Fruit fly (Drosophila melanogaster) whole organism, embryonic: Measurements from ENCODE around the gene CG17154.

ENCODE experiments used
- Ada2b ChIP-seq: fragments of 200-800 bp; sonication (Bioruptor generic); IDR thresholded peaks from 2 replicates; pipeline ENCODE4 v1.3.6; 2022; ENCODE audit warnings: missing biosample characterization, missing genetic modification characterization
- Asciz ChIP-seq: fragments of 200-800 bp; sonication (Bioruptor generic); optimal IDR thresholded peaks from 2 replicates; lab custom pipeline; 2017; ENCODE audit warnings: missing biosample characterization, mild to moderate bottlenecking, missing genetic modification characterization, missing genetic modification reagents
- B-H1 ChIP-seq: fragments of 200-800 bp; sonication (Bioruptor generic); IDR thresholded peaks from 3 replicates; pipeline ENCODE4 v1.3.6; 2022; ENCODE audit warnings: missing biosample characterization, missing genetic modification characterization
- CG10543 ChIP-seq: fragments of 200-800 bp; sonication (Bioruptor generic); optimal IDR thresholded peaks from 3 replicates; lab custom pipeline; 2017; ENCODE audit warnings: missing biosample characterization, mild to moderate bottlenecking, missing genetic modification characterization, moderate library complexity
- CG11504 ChIP-seq: fragments of 200-800 bp; sonication (Bioruptor generic); optimal IDR thresholded peaks from 3 replicates; lab custom pipeline; 2019; ENCODE audit warnings: missing biosample characterization, mild to moderate bottlenecking, missing genetic modification characterization, moderate library complexity
- CG11695 ChIP-seq: fragments of 200-800 bp; sonication (Bioruptor generic); IDR thresholded peaks from 3 replicates; pipeline ENCODE4 v1.3.6; 2022; ENCODE audit warnings: missing biosample characterization, missing genetic modification characterization
- CG12299 ChIP-seq: fragments of 200-800 bp; sonication (Bioruptor generic); optimal IDR thresholded peaks from 2 replicates; lab custom pipeline; 2018; ENCODE audit warnings: missing biosample characterization, mild to moderate bottlenecking, missing genetic modification characterization
- CG1233 ChIP-seq: fragments of 200-800 bp; sonication (Bioruptor generic); optimal IDR thresholded peaks from 4 replicates; lab custom pipeline; 2018; ENCODE audit warnings: missing biosample characterization, mild to moderate bottlenecking, missing genetic modification characterization
- CG12659 ChIP-seq: fragments of 200-800 bp; sonication (Bioruptor generic); optimal IDR thresholded peaks from 3 replicates; lab custom pipeline; 2017; ENCODE audit warnings: mild to moderate bottlenecking, missing biosample characterization, missing genetic modification reagents, missing genetic modification characterization
- CG17361 ChIP-seq: fragments of 200-800 bp; sonication (Bioruptor generic); IDR thresholded peaks from 3 replicates; pipeline ENCODE4 v1.3.6; 2022; ENCODE audit warnings: missing biosample characterization, missing genetic modification characterization
- CG2120 ChIP-seq: fragments of 200-800 bp; sonication (Bioruptor generic); optimal IDR thresholded peaks from 3 replicates; lab custom pipeline; 2016; ENCODE audit warnings: missing biosample characterization, missing genetic modification characterization
- CG32772 ChIP-seq: fragments of 200-800 bp; sonication (Bioruptor generic); IDR thresholded peaks from 2 replicates; pipeline ENCODE4 v1.3.6; 2022; ENCODE audit warnings: missing biosample characterization, missing genetic modification characterization
- CG34376 ChIP-seq: fragments of 200-800 bp; sonication (Bioruptor generic); optimal IDR thresholded peaks from 2 replicates; lab custom pipeline; 2018; ENCODE audit warnings: missing biosample characterization, mild to moderate bottlenecking, missing genetic modification characterization
- CG4707 ChIP-seq: fragments of 200-800 bp; sonication (Bioruptor generic); optimal IDR thresholded peaks from 2 replicates; lab custom pipeline; 2018; ENCODE audit warnings: missing biosample characterization, mild to moderate bottlenecking, missing genetic modification characterization, moderate library complexity
- CG4730 ChIP-seq: fragments of 200-800 bp; sonication (Bioruptor generic); IDR thresholded peaks from 2 replicates; pipeline ENCODE4 v1.3.6; 2022; ENCODE audit warnings: missing biosample characterization, missing genetic modification characterization
- CG6689 ChIP-seq: fragments of 200-800 bp; sonication (Bioruptor generic); IDR thresholded peaks from 2 replicates; pipeline ENCODE4 v1.3.6; 2022; ENCODE audit warnings: missing biosample characterization, missing genetic modification characterization
- CG6854 ChIP-seq: fragments of 200-800 bp; sonication (Bioruptor generic); optimal IDR thresholded peaks from 3 replicates; lab custom pipeline; 2017; ENCODE audit warnings: missing biosample characterization, mild to moderate bottlenecking, missing genetic modification characterization
- CG7745 ChIP-seq: fragments of 200-800 bp; sonication (Bioruptor generic); optimal IDR thresholded peaks from 2 replicates; lab custom pipeline; 2018; ENCODE audit warnings: missing biosample characterization, mild to moderate bottlenecking, missing genetic modification characterization, moderate library complexity
- CG7839 ChIP-seq: fragments of 200-800 bp; sonication (Bioruptor generic); optimal IDR thresholded peaks from 3 replicates; lab custom pipeline; 2018; ENCODE audit warnings: missing biosample characterization, mild to moderate bottlenecking, missing genetic modification characterization, moderate library complexity
- CG9817 ChIP-seq: fragments of 200-800 bp; sonication (Bioruptor generic); optimal IDR thresholded peaks from 2 replicates; lab custom pipeline; 2018; ENCODE audit warnings: missing biosample characterization, mild to moderate bottlenecking, missing genetic modification characterization, moderate library complexity
- CG9932 ChIP-seq: fragments of 200-800 bp; sonication (Bioruptor generic); IDR thresholded peaks from 2 replicates; pipeline ENCODE4 v1.3.6; 2022; ENCODE audit warnings: missing biosample characterization, missing genetic modification characterization
- D19A ChIP-seq: fragments of 200-800 bp; optimal IDR thresholded peaks from 3 replicates; lab custom pipeline; 2019; ENCODE audit warnings: missing biosample characterization, mild to moderate bottlenecking, missing genetic modification characterization, moderate library complexity
- Dek ChIP-seq: fragments of 200-800 bp; sonication (Bioruptor generic); optimal IDR thresholded peaks from 3 replicates; lab custom pipeline; 2019; ENCODE audit warnings: missing biosample characterization, mild to moderate bottlenecking, missing genetic modification characterization, moderate library complexity
- Doc3 ChIP-seq: fragments of 200-800 bp; sonication (Bioruptor generic); IDR thresholded peaks from 3 replicates; pipeline ENCODE4 v1.3.6; 2022; ENCODE audit warnings: missing biosample characterization, missing genetic modification characterization; ENCODE audit not compliant: partially characterized antibody
- Ets97D ChIP-seq: fragments of 200-800 bp; sonication (Bioruptor generic); optimal IDR thresholded peaks from 3 replicates; lab custom pipeline; 2016; ENCODE audit warnings: missing biosample characterization, missing genetic modification characterization
- HLH3B ChIP-seq: fragments of 200-800 bp; sonication (Bioruptor generic); IDR thresholded peaks from 2 replicates; pipeline ENCODE4 v1.3.6; 2022; ENCODE audit warnings: missing biosample characterization, missing genetic modification characterization
- HLHmδ ChIP-seq: fragments of 200-800 bp; sonication (Bioruptor generic); optimal IDR thresholded peaks from 2 replicates; lab custom pipeline; 2018; ENCODE audit warnings: missing biosample characterization, mild to moderate bottlenecking, missing genetic modification characterization, moderate library complexity
- Hmx ChIP-seq: fragments of 200-800 bp; sonication (Bioruptor generic); optimal IDR thresholded peaks from 2 replicates; lab custom pipeline; 2016; ENCODE audit warnings: missing biosample characterization, missing genetic modification characterization
- Kr ChIP-seq: fragments of 200-800 bp; sonication (Bioruptor generic); optimal IDR thresholded peaks from 2 replicates; lab custom pipeline; 2017; ENCODE audit warnings: missing biosample characterization, mild to moderate bottlenecking, missing genetic modification characterization
- Meics ChIP-seq: fragments of 200-800 bp; sonication (Bioruptor generic); optimal IDR thresholded peaks from 2 replicates; lab custom pipeline; 2017; ENCODE audit warnings: missing biosample characterization, mild to moderate bottlenecking, missing genetic modification characterization
- Rfx ChIP-seq: fragments of 200-800 bp; sonication (Bioruptor generic); IDR thresholded peaks from 2 replicates; pipeline ENCODE4 v1.3.6; 2022; ENCODE audit warnings: missing biosample characterization, missing genetic modification characterization
- Sox102F ChIP-seq: fragments of 200-800 bp; sonication (Bioruptor generic); optimal IDR thresholded peaks from 2 replicates; lab custom pipeline; 2018; ENCODE audit warnings: missing biosample characterization, mild to moderate bottlenecking, missing genetic modification characterization, moderate library complexity
- al ChIP-seq: fragments of 200-800 bp; sonication (Bioruptor generic); IDR thresholded peaks from 2 replicates; pipeline ENCODE4 v1.3.6; 2022; ENCODE audit warnings: missing biosample characterization, missing genetic modification characterization
- bigmax ChIP-seq: fragments of 200-800 bp; sonication (Bioruptor generic); optimal IDR thresholded peaks from 2 replicates; lab custom pipeline; 2018; ENCODE audit warnings: missing biosample characterization, mild to moderate bottlenecking, missing genetic modification characterization
- btn ChIP-seq: fragments of 200-800 bp; sonication (Bioruptor generic); optimal IDR thresholded peaks from 2 replicates; lab custom pipeline; 2016; ENCODE audit warnings: missing biosample characterization, missing genetic modification characterization
- cas ChIP-seq: fragments of 200-800 bp; sonication (Bioruptor generic); IDR thresholded peaks from 2 replicates; pipeline ENCODE4 v1.3.6; 2022; ENCODE audit warnings: missing biosample characterization, missing genetic modification characterization
- chif ChIP-seq, 2 experiments: fragments of 200-800 bp; sonication (Bioruptor generic); optimal IDR thresholded peaks; 3 replicates each; lab custom pipeline; 2016; ENCODE audit warnings: missing biosample characterization in 2 of 2, missing genetic modification characterization in 2 of 2
- chinmo ChIP-seq: fragments of 200-800 bp; sonication (Bioruptor generic); IDR thresholded peaks from 4 replicates; pipeline ENCODE4 v1.3.6; 2022; ENCODE audit warnings: missing biosample characterization, missing genetic modification characterization; ENCODE audit not compliant: partially characterized antibody
- dysf ChIP-seq: fragments of 200-800 bp; sonication (Bioruptor generic); IDR thresholded peaks from 3 replicates; pipeline ENCODE4 v1.3.6; 2022; ENCODE audit warnings: missing biosample characterization, missing genetic modification characterization
- fd3F ChIP-seq: fragments of 200-800 bp; sonication (Bioruptor generic); optimal IDR thresholded peaks from 2 replicates; lab custom pipeline; 2018; ENCODE audit warnings: missing biosample characterization, mild to moderate bottlenecking, missing genetic modification characterization, moderate library complexity
- lab ChIP-seq: fragments of 200-800 bp; sonication (Bioruptor generic); optimal IDR thresholded peaks from 3 replicates; lab custom pipeline; 2017; ENCODE audit warnings: missing biosample characterization, missing genetic modification characterization, mild to moderate bottlenecking, moderate library complexity, missing genetic modification reagents
- nerfin-2 ChIP-seq: fragments of 200-800 bp; sonication (Bioruptor generic); IDR thresholded peaks from 2 replicates; pipeline ENCODE4 v1.3.6; 2022; ENCODE audit warnings: missing biosample characterization, missing genetic modification characterization; ENCODE audit not compliant: partially characterized antibody
- pzg ChIP-seq: fragments of 200-800 bp; sonication (Bioruptor generic); optimal IDR thresholded peaks from 3 replicates; lab custom pipeline; 2018; ENCODE audit warnings: missing biosample characterization, mild to moderate bottlenecking, missing genetic modification characterization, moderate library complexity
- seq ChIP-seq: fragments of 200-800 bp; sonication (Bioruptor generic); IDR thresholded peaks from 2 replicates; pipeline ENCODE4 v1.3.6; 2022; ENCODE audit warnings: missing biosample characterization, missing genetic modification characterization
- sisA ChIP-seq: fragments of 200-800 bp; sonication (Bioruptor generic); IDR thresholded peaks from 2 replicates; pipeline ENCODE4 v1.3.6; 2022; ENCODE audit warnings: missing biosample characterization, missing genetic modification characterization
- slou ChIP-seq: fragments of 200-800 bp; sonication (Bioruptor generic); optimal IDR thresholded peaks from 3 replicates; lab custom pipeline; 2016; ENCODE audit warnings: missing biosample characterization, missing genetic modification characterization
- sr ChIP-seq: fragments of 200-800 bp; sonication (Bioruptor generic); IDR thresholded peaks from 3 replicates; pipeline ENCODE4 v1.3.6; 2022; ENCODE audit warnings: missing biosample characterization, missing genetic modification characterization
- stwl ChIP-seq: fragments of 200-800 bp; sonication (Bioruptor generic); optimal IDR thresholded peaks from 3 replicates; lab custom pipeline; 2018; ENCODE audit warnings: missing biosample characterization, mild to moderate bottlenecking, missing genetic modification characterization, moderate library complexity
- tin ChIP-seq: fragments of 200-800 bp; sonication (Bioruptor generic); optimal IDR thresholded peaks from 3 replicates; lab custom pipeline; 2016; ENCODE audit warnings: missing biosample characterization, missing genetic modification characterization
- unc-4 ChIP-seq: fragments of 200-800 bp; sonication (Bioruptor generic); IDR thresholded peaks from 2 replicates; pipeline ENCODE4 v1.3.6; 2022; ENCODE audit warnings: missing biosample characterization, missing genetic modification characterization; ENCODE audit not compliant: partially characterized antibody

Gene CG17154

DNA sequence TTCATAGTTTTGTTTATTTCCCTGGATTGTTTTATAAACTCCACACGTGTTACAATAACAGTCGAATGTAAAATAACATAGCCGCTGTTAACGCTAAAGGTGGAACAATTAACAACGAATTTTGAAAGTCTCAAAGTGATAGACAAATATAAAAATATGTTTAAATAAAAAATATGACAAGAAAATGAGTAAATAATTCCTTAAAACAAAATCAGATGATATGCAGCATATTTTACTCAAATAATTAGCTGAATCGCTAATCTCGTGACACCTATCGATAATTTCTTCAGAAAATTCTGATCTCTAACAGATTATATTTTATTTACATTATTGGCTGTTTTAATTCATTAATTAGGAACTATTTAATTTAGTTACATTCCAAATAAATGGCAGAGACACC lies 48.2 kb downstream of the CG17154 start, which contains the start of the genes CG5645 and Atg12 (continued):
- TF ChIP-seq pzg (GFP tag; lab: Kevin White, UChicago), result peak; percentile 40
- no peak for TF ChIP-seq chinmo
- peak; percentile 41; the same call in 1 of the 2 replicates for TF ChIP-seq sisA (GFP tag; lab: Robert Waterston, UW)
- peak; percentile 57 for TF ChIP-seq CG34376 (GFP tag; lab: Kevin White, UChicago)
- TF ChIP-seq Ets97D, result peak; percentile 2
- TF ChIP-seq tin, result peak; percentile 79
- TF ChIP-seq Asciz (GFP tag; lab: Kevin White, UChicago), result no peak
- peak; percentile 56; the same call in 1 of the 2 replicates for TF ChIP-seq nerfin-2
- peak; percentile 41; the same call in 1 of the 3 replicates for TF ChIP-seq CG11695 (GFP tag; lab: Robert Waterston, UW)
- peak; percentile 71 for TF ChIP-seq CG10543
- TF ChIP-seq CG4730, result peak; percentile 48
- peak; percentile 50 for TF ChIP-seq Hmx (GFP tag; lab: Kevin White, UChicago)
- peak; percentile 34; the same call in 1 of the 3 replicates for TF ChIP-seq dysf (GFP tag; lab: Robert Waterston, UW)
- no peak for TF ChIP-seq CG32772 (GFP tag; lab: Robert Waterston, UW)
- TF ChIP-seq CG6689 (GFP tag; lab: Robert Waterston, UW), result peak; percentile 34; the same call in 1 of the 2 replicates
- peak; percentile 56 for TF ChIP-seq stwl (tag; lab: Kevin White, UChicago)
- peak; percentile 69; the same call in 1 of the 2 replicates for TF ChIP-seq Rfx (GFP tag; lab: Robert Waterston, UW)
- no peak for TF ChIP-seq sr (GFP tag; lab: Robert Waterston, UW)
- TF ChIP-seq CG9932, result peak; percentile 70
- peak; percentile 63 for TF ChIP-seq Sox102F
- TF ChIP-seq CG11504 (tag; lab: Kevin White, UChicago), result peak; percentile 34
- no peak for TF ChIP-seq CG4707 (GFP tag; lab: Kevin White, UChicago)
- peak; percentile 28 for TF ChIP-seq lab (GFP tag; lab: Kevin White, UChicago)
- TF ChIP-seq Meics, result peak; percentile 58
- no peak for TF ChIP-seq CG7745
- TF ChIP-seq HLHmδ, result no peak
- TF ChIP-seq slou (GFP tag; lab: Kevin White, UChicago), result peak; percentile 56
- peak; percentile 54 for TF ChIP-seq CG7839 (tag; lab: Kevin White, UChicago)
- TF ChIP-seq unc-4, result peak; percentile 85
- TF ChIP-seq CG12659, result peak; percentile 60
- TF ChIP-seq bigmax (GFP tag; lab: Kevin White, UChicago), result no peak
- TF ChIP-seq chif (GFP tag; optimal IDR thresholded peaks at IDR 0.05; lab: Kevin White, UChicago), result peak in 1 of 2 experiments; percentile 1
- no peak for TF ChIP-seq CG6854
- TF ChIP-seq CG17361 (GFP tag; lab: Robert Waterston, UW), result peak; percentile 51; the same call in 2 of the 3 replicates
- TF ChIP-seq fd3F (GFP tag; lab: Kevin White, UChicago), result peak; percentile 8
- TF ChIP-seq seq, result 0 out of 2 replicates have a peak, but pooled peaks have one; percentile 16
- TF ChIP-seq Dek (tag; lab: Kevin White, UChicago), result peak; percentile 27
- peak; percentile 66 for TF ChIP-seq HLH3B (GFP tag; lab: Robert Waterston, UW)
- no peak for TF ChIP-seq btn (GFP tag; lab: Kevin White, UChicago)
- no peak for TF ChIP-seq CG1233 (GFP tag; lab: Kevin White, UChicago)
- TF ChIP-seq Kr (GFP tag; lab: Kevin White, UChicago), result no peak
- peak; percentile 59; the same call in 1 of the 2 replicates for TF ChIP-seq Ada2b (GFP tag; lab: Robert Waterston, UW)
- TF ChIP-seq CG12299 (tag; lab: Kevin White, UChicago), result peak; percentile 60
- TF ChIP-seq B-H1 (GFP tag; lab: Robert Waterston, UW), result no peak
- peak; percentile 88 for TF ChIP-seq Doc3 (GFP tag; lab: Robert Waterston, UW)
- TF ChIP-seq CG2120 (GFP tag; lab: Kevin White, UChicago), result peak; percentile 65
- TF ChIP-seq al (GFP tag; lab: Robert Waterston, UW), result peak; percentile 63
- peak; percentile 65 for TF ChIP-seq D19A (tag; lab: Kevin White, UChicago)
- peak; percentile 29; the same call in 1 of the 2 replicates for TF ChIP-seq cas
- peak; percentile 61 for TF ChIP-seq CG9817 (tag; lab: Kevin White, UChicago)
